Fruit fly (Drosophila melanogaster) whole organism: ENCODE data around the gene Polr2J.

ENCODE experiments used
- CG8478 ChIP-seq: fragments of >200 bp; optimal IDR thresholded peaks from 2 replicates; lab custom pipeline; 2018; ENCODE audit warnings: inconsistent platforms
- Dll ChIP-seq: fragments of >200 bp; optimal IDR thresholded peaks from 2 replicates; lab custom pipeline; 2017
- EcR ChIP-seq, 2 experiments: fragments of >200 bp; optimal IDR thresholded peaks; 2 replicates each; lab custom pipeline; 2017; ENCODE audit warnings: missing biosample characterization in 2 of 2, missing genetic modification characterization in 2 of 2, missing genetic modification reagents in 2 of 2
- pan ChIP-seq: fragments of >200 bp; optimal IDR thresholded peaks from 2 replicates; lab custom pipeline; 2017
- psq ChIP-seq: fragments of >200 bp; optimal IDR thresholded peaks from 2 replicates; lab custom pipeline; 2017
- usp ChIP-seq: fragments of >200 bp; optimal IDR thresholded peaks from 2 replicates; lab custom pipeline; 2017; ENCODE audit warnings: missing biosample characterization, missing genetic modification characterization, mixed read lengths

Gene Polr2J

dm6 chr2L:17412533-17412932 lies 2.3 kb upstream of the Polr2J start, which contains the start of gene Rsph9:
Rsph9 (minus strand) TSS chr2L:17412633.
- no peak for TF ChIP-seq psq (lab: Kevin White, UChicago)
- TF ChIP-seq EcR (GFP tag; optimal IDR thresholded peaks at IDR 0.05; lab: Kevin White, UChicago) = no peak
- TF ChIP-seq pan = no peak

- TF ChIP-seq pan (no peak), EcR (GFP tag; optimal IDR thresholded peaks at IDR 0.05; lab: Kevin White, UChicago) (no peak)
These were observed 7.7 kb downstream of the Polr2J start for dm6 chr2L:17402493-17402892.

dm6 chr2L:17397372-17397771 lies 12.8 kb downstream of the Polr2J start:
- no peak for TF ChIP-seq psq (lab: Kevin White, UChicago)
- no peak for TF ChIP-seq pan
- no peak for TF ChIP-seq usp (GFP tag; lab: Kevin White, UChicago)
- TF ChIP-seq Dll (lab: Kevin White, UChicago) = no peak
- no peak for TF ChIP-seq CG8478 (lab: Kevin White, UChicago)
- TF ChIP-seq EcR (GFP tag; optimal IDR thresholded peaks at IDR 0.05; lab: Kevin White, UChicago) = no peak

dm6 chr2L:17394939-17395338 lies 15.3 kb downstream of the Polr2J start:
- no peak for TF ChIP-seq pan
- no peak for TF ChIP-seq psq (lab: Kevin White, UChicago)
- TF ChIP-seq Dll (lab: Kevin White, UChicago) = no peak
- TF ChIP-seq CG8478 (lab: Kevin White, UChicago) = no peak
- TF ChIP-seq usp (GFP tag; lab: Kevin White, UChicago) = no peak
- no peak for TF ChIP-seq EcR (GFP tag; optimal IDR thresholded peaks at IDR 0.05; lab: Kevin White, UChicago)

dm6 chr2L:17390782-17391181 lies 19.4 kb downstream of the Polr2J start:
- no peak for TF ChIP-seq Dll (lab: Kevin White, UChicago)
- TF ChIP-seq EcR (GFP tag; optimal IDR thresholded peaks at IDR 0.05; lab: Kevin White, UChicago) = no peak
- TF ChIP-seq usp (GFP tag; lab: Kevin White, UChicago) = no peak
- TF ChIP-seq pan = no peak
- TF ChIP-seq CG8478 (lab: Kevin White, UChicago) = no peak
- TF ChIP-seq psq (lab: Kevin White, UChicago) = no peak

dm6 chr2L:17389104-17389503 lies 21.1 kb downstream of the Polr2J start:
- TF ChIP-seq pan (no peak), psq (lab: Kevin White, UChicago) (no peak), EcR (GFP tag; optimal IDR thresholded peaks at IDR 0.05; lab: Kevin White, UChicago) (no peak), usp (GFP tag; lab: Kevin White, UChicago) (no peak), Dll (lab: Kevin White, UChicago) (no peak), CG8478 (lab: Kevin White, UChicago) (no peak)

dm6 chr2L:17387735-17388367 lies 22.4 kb downstream of the Polr2J start:
- no peak for TF ChIP-seq EcR (GFP tag; optimal IDR thresholded peaks at IDR 0.05; lab: Kevin White, UChicago)

dm6 chr2L:17385221-17385529 lies 25.0 kb downstream of the Polr2J start:
- no peak for TF ChIP-seq usp (GFP tag; lab: Kevin White, UChicago)
- no peak for TF ChIP-seq pan
- no peak for TF ChIP-seq psq (lab: Kevin White, UChicago)
- no peak for TF ChIP-seq Dll (lab: Kevin White, UChicago)
- no peak for TF ChIP-seq EcR (GFP tag; optimal IDR thresholded peaks at IDR 0.05; lab: Kevin White, UChicago)
- no peak for TF ChIP-seq CG8478 (lab: Kevin White, UChicago)

dm6 chr2L:17384331-17385220 lies 25.6 kb downstream of the Polr2J start, which contains the start of gene CLIP-190:
CLIP-190 (plus strand) TSS chr2L:17384700.
- TF ChIP-seq usp (GFP tag; lab: Kevin White, UChicago) (no peak), psq (lab: Kevin White, UChicago) (no peak), pan (no peak), Dll (lab: Kevin White, UChicago) (no peak), EcR (GFP tag; optimal IDR thresholded peaks at IDR 0.05; lab: Kevin White, UChicago) (no peak)

- TF ChIP-seq EcR (GFP tag; optimal IDR thresholded peaks at IDR 0.05; lab: Kevin White, UChicago) = no peak
- TF ChIP-seq psq (lab: Kevin White, UChicago) = no peak
- TF ChIP-seq Dll (lab: Kevin White, UChicago) = no peak
- no peak for TF ChIP-seq pan
These were observed 26.5 kb downstream of the Polr2J start, which contains the start of gene Lrch for dm6 chr2L:17383588-17384308. Lrch (minus strand) TSS chr2L:17384115.

- TF ChIP-seq usp (GFP tag; lab: Kevin White, UChicago) = no peak
These were observed 27.4 kb downstream of the Polr2J start for dm6 chr2L:17382783-17383182.

dm6 chr2L:17382318-17382717 lies 27.9 kb downstream of the Polr2J start:
- TF ChIP-seq usp (GFP tag; lab: Kevin White, UChicago) = no peak
- no peak for TF ChIP-seq pan
- TF ChIP-seq psq (lab: Kevin White, UChicago) = no peak
- TF ChIP-seq Dll (lab: Kevin White, UChicago) = no peak
- no peak for TF ChIP-seq CG8478 (lab: Kevin White, UChicago)
- no peak for TF ChIP-seq EcR (GFP tag; optimal IDR thresholded peaks at IDR 0.05; lab: Kevin White, UChicago)
